Worm (Caenorhabditis elegans): ENCODE results near the gene col-184.

ce11 chrX:13463793-13464192, 5.5 kb upstream of the col-184 start, which contains the start of gene F02D10.2:
- TF ChIP-seq ztf-4 (tag; optimal IDR thresholded peaks at IDR 0.05) = no peak
- TF ChIP-seq fkh-10 (GFP tag; optimal IDR thresholded peaks at IDR 0.05) = no peak
- no peak for TF ChIP-seq egl-5 (tag; optimal IDR thresholded peaks at IDR 0.05)
- TF ChIP-seq pha-4 (tag; optimal IDR thresholded peaks at IDR 0.05) = no peak
- no peak for TF ChIP-seq zag-1 (tag; optimal IDR thresholded peaks at IDR 0.05)
- no peak for TF ChIP-seq snpc-4 (tag; optimal IDR thresholded peaks at IDR 0.05)
- TF ChIP-seq elt-3 (tag; optimal IDR thresholded peaks at IDR 0.05) = no peak
- no peak for TF ChIP-seq ceh-82 (tag; optimal IDR thresholded peaks at IDR 0.05)
- TF ChIP-seq fkh-2 (tag; optimal IDR thresholded peaks at IDR 0.05) = no peak
- TF ChIP-seq nhr-11 (tag; optimal IDR thresholded peaks at IDR 0.05) = no peak
- no peak for TF ChIP-seq R02D3.7 (tag; optimal IDR thresholded peaks at IDR 0.05)
- no peak for TF ChIP-seq ama-1 (optimal IDR thresholded peaks at IDR 0.05)
- no peak for TF ChIP-seq ceh-28 (tag; optimal IDR thresholded peaks at IDR 0.05)
- no peak for TF ChIP-seq mdl-1 (tag; optimal IDR thresholded peaks at IDR 0.05)
